Fruit fly (Drosophila melanogaster): ENCODE results near the gene SerRS-m.

SerRS-m gene

DNA sequence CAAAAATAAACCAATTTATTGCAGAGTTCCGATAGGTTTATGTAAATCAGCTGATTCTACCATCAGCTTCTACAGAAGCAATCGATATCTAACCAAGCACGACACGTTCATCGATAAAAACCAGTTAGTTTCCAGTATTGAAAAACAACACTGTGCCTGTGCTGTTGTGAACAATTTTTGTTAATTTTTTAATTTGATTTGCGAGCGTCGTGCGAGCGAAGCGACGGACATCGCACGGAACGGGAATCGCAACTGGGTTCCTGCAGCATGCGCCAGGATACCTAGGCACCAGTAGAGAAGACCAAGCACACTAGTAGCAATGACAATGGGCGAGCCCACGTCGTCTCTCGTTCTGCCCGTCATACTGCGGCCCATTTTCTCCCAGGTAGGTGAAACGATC, 31.4 kb downstream of the SerRS-m start, which contains the start of the genes Ccm3 and CG6136:
Gene Ccm3, plus strand, starts transcription at position 125 of the 400 bp plus-strand sequence.
Gene CG6136, minus strand, starts transcription at position 380 of the 400 bp plus-strand sequence.
- TF ChIP-seq h (GFP tag; optimal IDR thresholded peaks at IDR 0.05) (peak; percentile 76), HLH106 (tag; optimal IDR thresholded peaks at IDR 0.05) (peak; percentile 44), tai (GFP tag; optimal IDR thresholded peaks at IDR 0.05) (no peak), Dfd (GFP tag; optimal IDR thresholded peaks at IDR 0.05) (no peak), woc (GFP tag; optimal IDR thresholded peaks at IDR 0.05) (no peak), dsf (GFP tag; optimal IDR thresholded peaks at IDR 0.05; ENCODE audit: borderline replicate concordance) (no peak), lola (GFP tag; optimal IDR thresholded peaks at IDR 0.05) (no peak), Hr83 (GFP tag; optimal IDR thresholded peaks at IDR 0.05; ENCODE audit: poor library complexity, severe bottlenecking) (peak; percentile 81), sv (GFP tag; optimal IDR thresholded peaks at IDR 0.05) (no peak), psq (GFP tag; optimal IDR thresholded peaks at IDR 0.05) (peak; percentile 18), Vsx2 (GFP tag; optimal IDR thresholded peaks at IDR 0.05; ENCODE audit: partially characterized antibody) (no peak), ey (GFP tag; optimal IDR thresholded peaks at IDR 0.05) (peak; percentile 5), Abd-B (GFP tag; optimal IDR thresholded peaks at IDR 0.05) (no peak), N (GFP tag; optimal IDR thresholded peaks at IDR 0.05) (no peak), Dif (GFP tag; optimal IDR thresholded peaks at IDR 0.05; ENCODE audit: partially characterized antibody) (no peak), Mio (GFP tag; optimal IDR thresholded peaks at IDR 0.05) (peak; percentile 4), dl (GFP tag; optimal IDR thresholded peaks at IDR 0.05; ENCODE audit: insufficient read depth in 1 of 2, partially characterized antibody in 2 of 2) (no peak), CrebA (GFP tag; optimal IDR thresholded peaks at IDR 0.05; ENCODE audit: borderline replicate concordance) (no peak), jim (GFP tag; optimal IDR thresholded peaks at IDR 0.05) (no peak), Jra (GFP tag; optimal IDR thresholded peaks at IDR 0.05) (no peak), Myc (optimal IDR thresholded peaks at IDR 0.05) (no peak), foxo (GFP tag; optimal IDR thresholded peaks at IDR 0.05) (peak in 1 of 2 experiments; percentile 48), br (GFP tag; optimal IDR thresholded peaks at IDR 0.05) (peak; percentile 71), fru (GFP tag; optimal IDR thresholded peaks at IDR 0.05) (peak; percentile 50), sage (GFP tag; optimal IDR thresholded peaks at IDR 0.05) (no peak), usp (GFP tag; optimal IDR thresholded peaks at IDR 0.05) (no peak), Hnf4 (GFP tag; optimal IDR thresholded peaks at IDR 0.05) (no peak), GATAd (GFP tag; optimal IDR thresholded peaks at IDR 0.05) (no peak), Sp1 (GFP tag; optimal IDR thresholded peaks at IDR 0.05) (peak; percentile 54), pan (optimal IDR thresholded peaks at IDR 0.05) (no peak), CG9705 (GFP tag; optimal IDR thresholded peaks at IDR 0.05) (peak; percentile 20), Hr78 (GFP tag; optimal IDR thresholded peaks at IDR 0.05) (no peak), OdsH (GFP tag; optimal IDR thresholded peaks at IDR 0.05) (peak; percentile 36), CG32264 (GFP tag; optimal IDR thresholded peaks at IDR 0.05) (no peak), dmrt93B (GFP tag; optimal IDR thresholded peaks at IDR 0.05) (no peak), brk (GFP tag; optimal IDR thresholded peaks at IDR 0.05) (no peak), rgr (GFP tag; optimal IDR thresholded peaks at IDR 0.05) (peak; percentile 68), Rel (GFP tag; optimal IDR thresholded peaks at IDR 0.05) (no peak), Rel (tag; optimal IDR thresholded peaks at IDR 0.05) (peak; percentile 40)

DNA sequence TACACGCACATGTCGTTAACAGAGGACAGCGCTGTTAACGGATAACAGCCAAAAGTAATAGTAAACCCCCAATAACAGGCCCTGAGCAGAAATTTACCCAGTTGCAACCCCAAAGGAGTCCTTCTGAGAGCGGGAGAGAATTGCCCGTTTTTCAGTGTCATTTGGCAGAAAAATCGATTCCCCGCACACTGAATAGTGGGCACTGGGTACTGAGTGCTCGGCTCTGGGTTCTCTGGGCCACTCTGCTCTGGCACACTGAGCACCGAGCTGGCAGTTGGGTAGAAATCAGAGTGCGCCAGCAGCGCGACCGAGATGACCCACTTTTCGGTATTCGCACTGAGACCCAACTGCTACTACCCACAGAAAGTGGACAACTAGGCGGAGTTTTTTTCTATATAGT, 33.9 kb downstream of the SerRS-m start, which contains the start of gene Rbp:
Gene Rbp, plus strand, starts transcription at position 239 of the 400 bp plus-strand sequence.
- TF ChIP-seq Dif (GFP tag; optimal IDR thresholded peaks at IDR 0.05; ENCODE audit: partially characterized antibody) (peak; percentile 21), Hr83 (GFP tag; optimal IDR thresholded peaks at IDR 0.05; ENCODE audit: poor library complexity, severe bottlenecking) (no peak), sv (GFP tag; optimal IDR thresholded peaks at IDR 0.05) (no peak), Hr78 (GFP tag; optimal IDR thresholded peaks at IDR 0.05) (no peak), woc (GFP tag; optimal IDR thresholded peaks at IDR 0.05) (no peak), tai (GFP tag; optimal IDR thresholded peaks at IDR 0.05) (no peak), Hnf4 (GFP tag; optimal IDR thresholded peaks at IDR 0.05) (no peak)

DNA sequence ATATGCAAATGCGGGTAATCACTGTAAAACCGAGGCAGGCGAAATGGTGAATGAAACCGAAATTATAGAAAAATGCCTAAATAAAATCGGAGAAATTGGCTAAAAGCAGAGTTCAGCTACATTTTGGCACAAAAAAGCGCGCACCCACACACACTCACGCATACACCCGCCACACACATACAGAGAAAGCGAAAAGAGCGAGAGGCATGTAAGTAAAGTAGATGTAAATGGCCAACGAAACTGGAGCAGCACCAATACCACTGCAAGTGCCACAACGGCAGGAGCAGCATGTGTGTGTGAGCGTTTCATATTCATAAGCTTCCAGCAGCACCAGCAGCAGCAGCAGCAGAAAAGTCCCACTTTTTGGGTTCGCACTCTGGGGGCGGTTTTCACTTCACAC, 35.0 kb downstream of the SerRS-m start:
- no peak for TF ChIP-seq Hr78 (GFP tag; optimal IDR thresholded peaks at IDR 0.05)

Measured in whole organism, wandering third instar larva.